Worm (Caenorhabditis elegans): ENCODE data around the gene nipa-1.

- TF ChIP-seq drap-1 (GFP tag; optimal IDR thresholded peaks at IDR 0.05) (no peak), pha-4 (tag; optimal IDR thresholded peaks at IDR 0.05) (no peak)
Measured at ce11 chrIII:3136325-3137001, 9.5 kb upstream of the nipa-1 start.
